Fruit fly (Drosophila melanogaster) ovary, adult (tissue): ENCODE measurements around the gene bmm.

Experiments
- CG17801 ChIP-seq: fragments of 200-800 bp; optimal IDR thresholded peaks from 2 replicates; lab custom pipeline; 2019; ENCODE audit warnings: missing biosample characterization, mild to moderate bottlenecking, missing genetic modification characterization, moderate library complexity; ENCODE audit not compliant: partially characterized antibody

bmm gene

dm6 chr3L:14755951-14756723 lies 30.1 kb downstream of the bmm start:
- peak; percentile 7 for TF ChIP-seq CG17801 (GFP tag; lab: Kevin White, UChicago)

dm6 chr3L:14755046-14755643 lies 31.1 kb downstream of the bmm start:
- TF ChIP-seq CG17801 (GFP tag; lab: Kevin White, UChicago): no peak

dm6 chr3L:14752816-14753215 lies 33.4 kb downstream of the bmm start:
- TF ChIP-seq CG17801 (GFP tag; lab: Kevin White, UChicago): no peak

dm6 chr3L:14751056-14751671 lies 35.0 kb downstream of the bmm start:
- TF ChIP-seq CG17801 (GFP tag; lab: Kevin White, UChicago): no peak

- no peak for TF ChIP-seq CG17801 (GFP tag; lab: Kevin White, UChicago)
Measured at dm6 chr3L:14743106-14743692, 43.0 kb downstream of the bmm start.

dm6 chr3L:14733417-14733816 lies 52.8 kb downstream of the bmm start, which contains the start of gene CG13471:
Gene CG13471 (minus strand): TSS chr3L:14733517.
- no peak for TF ChIP-seq CG17801 (GFP tag; lab: Kevin White, UChicago)

dm6 chr3L:14731790-14732189 lies 54.4 kb downstream of the bmm start:
- TF ChIP-seq CG17801 (GFP tag; lab: Kevin White, UChicago): no peak

dm6 chr3L:14728460-14728859 lies 57.8 kb downstream of the bmm start, which contains the start of gene CG13473:
Gene CG13473 (plus strand): TSS chr3L:14728760.
- no peak for TF ChIP-seq CG17801 (GFP tag; lab: Kevin White, UChicago)
